Worm (Caenorhabditis elegans) whole organism, L1 larva: ENCODE data around the gene pigq-1.

ENCODE experiments used
- C34B4.2 ChIP-seq: sonication (generic microtip); optimal IDR thresholded peaks from 2 replicates; lab custom pipeline; 2017; ENCODE audit warnings: mild to moderate bottlenecking, missing genetic modification characterization, missing compliant biosample characterization
- F16B12.6 ChIP-seq: fragments of 150-350 bp; optimal IDR thresholded peaks from 2 replicates; lab custom pipeline; 2014; ENCODE audit warnings: missing biosample characterization, missing genetic modification characterization
- aha-1 ChIP-seq: fragments of 150-350 bp; optimal IDR thresholded peaks from 2 replicates; lab custom pipeline; 2014; ENCODE audit warnings: missing biosample characterization, missing genetic modification characterization
- alr-1 ChIP-seq: fragments of 200-800 bp; sonication (Bioruptor generic); optimal IDR thresholded peaks from 2 replicates; lab custom pipeline; 2018; ENCODE audit warnings: borderline replicate concordance, mild to moderate bottlenecking, missing genetic modification characterization, missing compliant biosample characterization
- ama-1 ChIP-seq: fragments of 150-350 bp; optimal IDR thresholded peaks from 2 replicates; lab custom pipeline; 2014
- blmp-1 ChIP-seq: fragments of 150-350 bp; optimal IDR thresholded peaks from 2 replicates; lab custom pipeline; 2014; ENCODE audit warnings: missing biosample characterization, missing genetic modification characterization
- ceh-63 ChIP-seq: fragments of 200-800 bp; sonication (Bioruptor generic); optimal IDR thresholded peaks from 2 replicates; lab custom pipeline; 2018; ENCODE audit warnings: mild to moderate bottlenecking, missing genetic modification characterization, missing compliant biosample characterization
- ceh-8 ChIP-seq: fragments of 200-800 bp; sonication (Bioruptor generic); optimal IDR thresholded peaks from 2 replicates; lab custom pipeline; 2018; ENCODE audit warnings: mild to moderate bottlenecking, missing genetic modification characterization, moderate library complexity, missing compliant biosample characterization
- ceh-82 ChIP-seq, 3 experiments: fragments of 150-350 bp in 1 of 3; sonication (generic microtip) in 2 of 3; optimal IDR thresholded peaks; 2 replicates each; lab custom pipeline; 2014 to 2017; ENCODE audit warnings: missing biosample characterization in 3 of 3, missing genetic modification characterization in 3 of 3
- ceh-90 ChIP-seq: sonication (generic microtip); optimal IDR thresholded peaks from 2 replicates; lab custom pipeline; 2016; ENCODE audit warnings: missing genetic modification characterization, missing compliant biosample characterization
- ces-1 ChIP-seq: fragments of 150-350 bp; optimal IDR thresholded peaks from 2 replicates; lab custom pipeline; 2014; ENCODE audit warnings: missing biosample characterization, missing genetic modification reagents, missing genetic modification characterization
- dpl-1 ChIP-seq, 3 experiments: fragments of 150-350 bp in 2 of 3; sonication (generic microtip) in 1 of 3; optimal IDR thresholded peaks; 2 replicates each; lab custom pipeline; 2014 to 2017; ENCODE audit warnings: missing biosample characterization in 3 of 3, missing genetic modification characterization in 3 of 3, missing genetic modification reagents in 3 of 3
- dsc-1 ChIP-seq: sonication (generic microtip); optimal IDR thresholded peaks from 2 replicates; lab custom pipeline; 2016; ENCODE audit warnings: mild to moderate bottlenecking, missing genetic modification characterization, missing compliant biosample characterization
- efl-1 ChIP-seq, 4 experiments: fragments of 150-350 bp; optimal IDR thresholded peaks in 3 of 4; peaks in 1 of 4; 1 replicate in 1 of 4; 2 replicates in 3 of 4; lab custom pipeline; 2014; ENCODE audit warnings: missing biosample characterization in 2 of 4, missing genetic modification characterization in 2 of 4, missing genetic modification reagents in 2 of 4
- egl-13 ChIP-seq: sonication (generic microtip); optimal IDR thresholded peaks from 2 replicates; lab custom pipeline; 2016; ENCODE audit warnings: missing genotype, missing genetic modification reagents, missing genetic modification characterization, missing compliant biosample characterization
- egl-27 ChIP-seq, 2 experiments: fragments of 150-350 bp in 1 of 2; sonication (generic microtip); optimal IDR thresholded peaks; 3 replicates each; lab custom pipeline; 2017 to 2018; ENCODE audit warnings: missing biosample characterization in 2 of 2, missing genetic modification characterization in 2 of 2, missing genetic modification reagents in 2 of 2
- elt-2 ChIP-seq: sonication (generic microtip); optimal IDR thresholded peaks from 2 replicates; lab custom pipeline; 2016; ENCODE audit warnings: missing genetic modification characterization, mild to moderate bottlenecking, inconsistent platforms, missing compliant biosample characterization, missing genetic modification reagents
- elt-3 ChIP-seq, 6 experiments: fragments of 150-350 bp in 1 of 6; sonication (generic microtip); optimal IDR thresholded peaks; 2 replicates each; lab custom pipeline; 2017 to 2018; ENCODE audit warnings: missing biosample characterization in 6 of 6, missing genetic modification characterization in 6 of 6, inconsistent platforms in 1 of 6
- fkh-8 ChIP-seq: sonication (generic microtip); optimal IDR thresholded peaks from 2 replicates; lab custom pipeline; 2016; ENCODE audit warnings: mild to moderate bottlenecking, missing genetic modification characterization, missing compliant biosample characterization
- fos-1 ChIP-seq: fragments of 150-350 bp; optimal IDR thresholded peaks from 2 replicates; lab custom pipeline; 2014; ENCODE audit warnings: missing biosample characterization, missing genetic modification characterization
- grh-1 ChIP-seq: fragments of 200-800 bp; sonication (Bioruptor generic); IDR thresholded peaks from 2 replicates; pipeline ENCODE4 v1.3.6; 2022; ENCODE audit warnings: missing genetic modification reagents, missing genetic modification characterization, missing compliant biosample characterization
- isw-1 ChIP-seq: fragments of 200-800 bp; sonication (Bioruptor generic); IDR thresholded peaks from 2 replicates; pipeline ENCODE4 v1.3.6; 2022; ENCODE audit warnings: missing genetic modification characterization, missing compliant biosample characterization
- jun-1 ChIP-seq: fragments of 150-350 bp; optimal IDR thresholded peaks from 2 replicates; lab custom pipeline; 2014; ENCODE audit warnings: missing biosample characterization, missing genetic modification reagents, missing genetic modification characterization
- lin-13 ChIP-seq: fragments of 150-350 bp; optimal IDR thresholded peaks from 2 replicates; lab custom pipeline; 2014; ENCODE audit warnings: missing biosample characterization, missing genetic modification reagents, missing genetic modification characterization
- lin-14 ChIP-seq: fragments of 200-800 bp; sonication (Bioruptor generic); optimal IDR thresholded peaks from 2 replicates; lab custom pipeline; 2018; ENCODE audit warnings: mild to moderate bottlenecking, missing genetic modification characterization, moderate library complexity, missing compliant biosample characterization
- lin-15B ChIP-seq: fragments of 150-350 bp; sonication (generic microtip); optimal IDR thresholded peaks from 3 replicates; lab custom pipeline; 2014; ENCODE audit warnings: missing biosample characterization, missing genetic modification characterization
- lin-35 ChIP-seq, 2 experiments: fragments of 150-350 bp; optimal IDR thresholded peaks; 2 replicates each; lab custom pipeline; 2014; ENCODE audit warnings: missing biosample characterization in 2 of 2, missing genetic modification characterization in 2 of 2, missing genetic modification reagents in 2 of 2
- lsy-2 ChIP-seq, 2 experiments: fragments of 150-350 bp; optimal IDR thresholded peaks; 2 replicates each; lab custom pipeline; 2014; ENCODE audit warnings: missing biosample characterization in 2 of 2, missing genetic modification characterization in 2 of 2
- mdl-1 ChIP-seq, 2 experiments: fragments of 150-350 bp; optimal IDR thresholded peaks; 2 replicates each; lab custom pipeline; 2014 to 2017; ENCODE audit warnings: missing biosample characterization in 2 of 2, missing genetic modification characterization in 2 of 2, inconsistent platforms in 1 of 2
- mef-2 ChIP-seq: fragments of 150-350 bp; optimal IDR thresholded peaks from 2 replicates; lab custom pipeline; 2014; ENCODE audit warnings: missing biosample characterization, missing genetic modification characterization
- nhr-11 ChIP-seq: fragments of 150-350 bp; optimal IDR thresholded peaks from 2 replicates; lab custom pipeline; 2014; ENCODE audit warnings: missing biosample characterization, missing genetic modification characterization
- nhr-19 ChIP-seq: fragments of 200-800 bp; sonication (Bioruptor generic); conservative IDR thresholded peaks from 2 replicates; pipeline ENCODE4 v1.3.6; 2022; ENCODE audit warnings: missing genetic modification characterization, missing compliant biosample characterization
- nhr-20 ChIP-seq: sonication (generic microtip); optimal IDR thresholded peaks from 2 replicates; lab custom pipeline; 2016; ENCODE audit warnings: mild to moderate bottlenecking, missing genetic modification characterization, missing compliant biosample characterization
- nhr-47 ChIP-seq: sonication (generic microtip); optimal IDR thresholded peaks from 2 replicates; lab custom pipeline; 2016; ENCODE audit warnings: mild to moderate bottlenecking, missing genetic modification characterization, moderate library complexity, missing compliant biosample characterization
- nhr-71 ChIP-seq: sonication (generic microtip); optimal IDR thresholded peaks from 2 replicates; lab custom pipeline; 2016; ENCODE audit warnings: mild to moderate bottlenecking, missing genetic modification characterization, moderate library complexity, missing compliant biosample characterization
- nhr-84 ChIP-seq: sonication (generic microtip); optimal IDR thresholded peaks from 2 replicates; lab custom pipeline; 2017; ENCODE audit warnings: missing biosample characterization, missing genetic modification characterization
- pax-3 ChIP-seq: fragments of 200-800 bp; sonication (Bioruptor generic); optimal IDR thresholded peaks from 2 replicates; lab custom pipeline; 2018; ENCODE audit warnings: mild to moderate bottlenecking, missing genetic modification characterization, moderate library complexity, missing compliant biosample characterization
- rnt-1 ChIP-seq: sonication (generic microtip); optimal IDR thresholded peaks from 2 replicates; lab custom pipeline; 2016; ENCODE audit warnings: mild to moderate bottlenecking, missing genetic modification characterization, moderate library complexity, missing compliant biosample characterization
- skn-1 ChIP-seq: fragments of 150-350 bp; optimal IDR thresholded peaks from 2 replicates; lab custom pipeline; 2014; ENCODE audit warnings: missing biosample characterization, missing genetic modification characterization
- snpc-4 ChIP-seq: fragments of 150-350 bp; optimal IDR thresholded peaks from 2 replicates; lab custom pipeline; 2014; ENCODE audit warnings: missing biosample characterization, missing genetic modification characterization
- snu-23 ChIP-seq: sonication (generic microtip); optimal IDR thresholded peaks from 2 replicates; lab custom pipeline; 2016; ENCODE audit warnings: missing genetic modification characterization, missing compliant biosample characterization
- sox-4 ChIP-seq: sonication (generic microtip); optimal IDR thresholded peaks from 2 replicates; lab custom pipeline; 2016; ENCODE audit warnings: missing genetic modification characterization, missing compliant biosample characterization
- sup-37 ChIP-seq: fragments of 200-800 bp; sonication (Bioruptor generic); optimal IDR thresholded peaks from 2 replicates; lab custom pipeline; 2018; ENCODE audit warnings: mild to moderate bottlenecking, missing genetic modification characterization, missing compliant biosample characterization
- swsn-7 ChIP-seq: sonication (generic microtip); optimal IDR thresholded peaks from 2 replicates; lab custom pipeline; 2016; ENCODE audit warnings: missing genetic modification characterization, missing compliant biosample characterization
- tbx-2 ChIP-seq: sonication (generic microtip); optimal IDR thresholded peaks from 2 replicates; lab custom pipeline; 2016; ENCODE audit warnings: missing genetic modification characterization, missing compliant biosample characterization
- unc-130 ChIP-seq: fragments of 150-350 bp; optimal IDR thresholded peaks from 2 replicates; lab custom pipeline; 2017; ENCODE audit warnings: missing biosample characterization, missing genetic modification characterization, inconsistent platforms
- unc-62 ChIP-seq: fragments of 150-350 bp; optimal IDR thresholded peaks from 2 replicates; lab custom pipeline; 2014; ENCODE audit warnings: missing biosample characterization, missing genetic modification reagents, missing genetic modification characterization
- unc-86 ChIP-seq: sonication (generic microtip); optimal IDR thresholded peaks from 2 replicates; lab custom pipeline; 2016; ENCODE audit warnings: missing genetic modification characterization, missing compliant biosample characterization
- unc-98 ChIP-seq: fragments of 200-800 bp; sonication (Bioruptor generic); IDR thresholded peaks from 2 replicates; pipeline ENCODE4 v1.3.6; 2022; ENCODE audit warnings: missing genetic modification characterization, missing compliant biosample characterization
- xbp-1 ChIP-seq: sonication (generic microtip); optimal IDR thresholded peaks from 2 replicates; lab custom pipeline; 2016; ENCODE audit warnings: missing genetic modification characterization, missing compliant biosample characterization
- zag-1 ChIP-seq: fragments of 150-350 bp; optimal IDR thresholded peaks from 2 replicates; lab custom pipeline; 2014; ENCODE audit warnings: missing biosample characterization, missing genetic modification characterization
- ztf-11 ChIP-seq, 2 experiments: sonication (generic microtip); optimal IDR thresholded peaks; 2 replicates each; lab custom pipeline; 2016 to 2017; ENCODE audit warnings: missing genetic modification characterization in 2 of 2, missing biosample characterization in 1 of 2, missing compliant biosample characterization in 1 of 2
- ztf-4 ChIP-seq: fragments of 150-350 bp; optimal IDR thresholded peaks from 2 replicates; lab custom pipeline; 2014; ENCODE audit warnings: missing biosample characterization, missing genetic modification characterization

Gene pigq-1

ce11 chrIV:11125200-11125599 lies 21.8 kb downstream of the pigq-1 start:
- no peak for TF ChIP-seq egl-13 (tag; lab: Kevin White, UChicago)
- TF ChIP-seq elt-2: peak; percentile 4
- TF ChIP-seq F16B12.6 (tag; lab: Kevin White, UChicago): peak; percentile 10
- TF ChIP-seq unc-62 (GFP tag; lab: Kevin White, UChicago): no peak
- peak; percentile 41 for TF ChIP-seq dsc-1
- no peak for TF ChIP-seq unc-130 (tag; lab: Kevin White, UChicago)
- no peak for TF ChIP-seq alr-1 (tag; lab: Kevin White, UChicago)
- no peak for TF ChIP-seq mef-2 (tag; lab: Kevin White, UChicago)
- peak; percentile 64 for TF ChIP-seq rnt-1 (tag; lab: Kevin White, UChicago)
- no peak for TF ChIP-seq snpc-4 (tag; lab: Kevin White, UChicago)
- TF ChIP-seq fos-1 (tag; lab: Kevin White, UChicago): no peak
- peak in 1 of 2 experiments; percentile 5 for TF ChIP-seq mdl-1 (tag; optimal IDR thresholded peaks at IDR 0.05; lab: Kevin White, UChicago)
- TF ChIP-seq sox-4: no peak
- peak; percentile 38 for TF ChIP-seq nhr-47 (tag; lab: Kevin White, UChicago)
- TF ChIP-seq ceh-82 (tag; optimal IDR thresholded peaks at IDR 0.05; lab: Kevin White, UChicago): peak in 1 of 3 experiments; percentile 43
- TF ChIP-seq efl-1 (optimal IDR thresholded peaks at IDR 0.05; lab: Kevin White, UChicago): peak; percentile 55 to 69
- TF ChIP-seq efl-1 (GFP tag; optimal IDR thresholded peaks at IDR 0.05 in 1 of 2; lab: Kevin White, UChicago): peak in 1 of 2 experiments; percentile 92
- peak in 2 of 3 experiments; percentile 8 to 39 for TF ChIP-seq dpl-1 (GFP tag; optimal IDR thresholded peaks at IDR 0.05; lab: Kevin White, UChicago)
- no peak for TF ChIP-seq elt-3 (tag; optimal IDR thresholded peaks at IDR 0.05; lab: Kevin White, UChicago)
- TF ChIP-seq lin-14 (GFP tag; lab: Kevin White, UChicago): peak; percentile 52
- no peak for TF ChIP-seq unc-98 (GFP tag; lab: Robert Waterston, UW)
- no peak for TF ChIP-seq nhr-11
- peak; percentile 30; the same call in 1 of the 2 replicates for TF ChIP-seq grh-1
- no peak for TF ChIP-seq isw-1 (GFP tag; lab: Robert Waterston, UW)
- no peak for TF ChIP-seq ces-1
- TF ChIP-seq blmp-1 (tag; lab: Kevin White, UChicago): no peak
- TF ChIP-seq lsy-2 (tag; optimal IDR thresholded peaks at IDR 0.05; lab: Kevin White, UChicago): peak; percentile 65 to 76
- peak; percentile 96 for TF ChIP-seq xbp-1 (tag; lab: Kevin White, UChicago)
- TF ChIP-seq nhr-84: no peak
- TF ChIP-seq sup-37 (GFP tag; lab: Kevin White, UChicago): no peak
- TF ChIP-seq snu-23 (GFP tag; lab: Kevin White, UChicago): peak; percentile 62
- TF ChIP-seq ceh-90 (tag; lab: Kevin White, UChicago): no peak
- TF ChIP-seq pax-3: no peak
- peak; percentile 60 for TF ChIP-seq swsn-7
- peak in 1 of 2 experiments; percentile 26 for TF ChIP-seq lin-35 (GFP tag; optimal IDR thresholded peaks at IDR 0.05; lab: Kevin White, UChicago)
- TF ChIP-seq aha-1 (tag; lab: Kevin White, UChicago): no peak
- peak; percentile 37 for TF ChIP-seq nhr-20
- TF ChIP-seq fkh-8 (tag; lab: Kevin White, UChicago): peak; percentile 14
- peak; percentile 3 for TF ChIP-seq jun-1 (tag; lab: Kevin White, UChicago)
- TF ChIP-seq lin-13 (GFP tag; lab: Kevin White, UChicago): no peak
- no peak for TF ChIP-seq ceh-63 (GFP tag; lab: Kevin White, UChicago)
- TF ChIP-seq nhr-71 (tag; lab: Kevin White, UChicago): peak; percentile 61
- peak in 1 of 2 experiments; percentile 12 for TF ChIP-seq ztf-11 (tag; optimal IDR thresholded peaks at IDR 0.05; lab: Kevin White, UChicago)
- TF ChIP-seq unc-86 (tag; lab: Kevin White, UChicago): peak; percentile 38
- no peak for TF ChIP-seq ztf-4 (tag; lab: Kevin White, UChicago)
- peak; percentile 14 for TF ChIP-seq ceh-8
- TF ChIP-seq ama-1 (lab: Kevin White, UChicago): no peak
- peak; percentile 33 for TF ChIP-seq lin-15B
- TF ChIP-seq C34B4.2 (tag; lab: Kevin White, UChicago): no peak
- no peak for TF ChIP-seq skn-1
- TF ChIP-seq tbx-2 (tag; lab: Kevin White, UChicago): peak; percentile 15
- TF ChIP-seq egl-27 (tag; optimal IDR thresholded peaks at IDR 0.05; lab: Kevin White, UChicago): no peak
- TF ChIP-seq zag-1: no peak
- TF ChIP-seq nhr-19 (GFP tag; lab: Robert Waterston, UW): peak; percentile 58; the same call in 1 of the 2 replicates
